Fruit fly (Drosophila melanogaster): ENCODE results near the gene hng3.

The hng3 gene

dm6 chr3L:765515-766292 is 10.4 kb upstream of the hng3 start:
- no peak for TF ChIP-seq h (optimal IDR thresholded peaks at IDR 0.05)
- no peak for TF ChIP-seq insv (optimal IDR thresholded peaks at IDR 0.05)
- TF ChIP-seq Myc (optimal IDR thresholded peaks at IDR 0.05) = no peak
- TF ChIP-seq psq (optimal IDR thresholded peaks at IDR 0.05) = no peak
- no peak for TF ChIP-seq ttk (optimal IDR thresholded peaks at IDR 0.05)
- no peak for TF ChIP-seq Sin3A (optimal IDR thresholded peaks at IDR 0.05)

- TF ChIP-seq psq (optimal IDR thresholded peaks at IDR 0.05) (no peak), Myc (optimal IDR thresholded peaks at IDR 0.05) (no peak), insv (optimal IDR thresholded peaks at IDR 0.05) (no peak), h (optimal IDR thresholded peaks at IDR 0.05) (no peak), Sin3A (optimal IDR thresholded peaks at IDR 0.05) (no peak), ttk (optimal IDR thresholded peaks at IDR 0.05) (no peak)
Observed at dm6 chr3L:765095-765494, 9.8 kb upstream of the hng3 start.

dm6 chr3L:764329-764728 is 9.0 kb upstream of the hng3 start:
- TF ChIP-seq ttk (optimal IDR thresholded peaks at IDR 0.05) (no peak), insv (optimal IDR thresholded peaks at IDR 0.05) (no peak), Sin3A (optimal IDR thresholded peaks at IDR 0.05) (no peak), h (optimal IDR thresholded peaks at IDR 0.05) (no peak), Myc (optimal IDR thresholded peaks at IDR 0.05) (no peak), psq (optimal IDR thresholded peaks at IDR 0.05) (no peak)

- TF ChIP-seq ttk (optimal IDR thresholded peaks at IDR 0.05) = no peak
- TF ChIP-seq insv (optimal IDR thresholded peaks at IDR 0.05) = no peak
- no peak for TF ChIP-seq Sin3A (optimal IDR thresholded peaks at IDR 0.05)
- no peak for TF ChIP-seq h (optimal IDR thresholded peaks at IDR 0.05)
- no peak for TF ChIP-seq psq (optimal IDR thresholded peaks at IDR 0.05)
- TF ChIP-seq Myc (optimal IDR thresholded peaks at IDR 0.05) = no peak
Observed at dm6 chr3L:762331-762907, 7.1 kb upstream of the hng3 start.

- no peak for TF ChIP-seq Myc (optimal IDR thresholded peaks at IDR 0.05)
- no peak for TF ChIP-seq h (optimal IDR thresholded peaks at IDR 0.05)
- TF ChIP-seq psq (optimal IDR thresholded peaks at IDR 0.05) = no peak
- TF ChIP-seq insv (optimal IDR thresholded peaks at IDR 0.05) = no peak
- no peak for TF ChIP-seq ttk (optimal IDR thresholded peaks at IDR 0.05)
- no peak for TF ChIP-seq Sin3A (optimal IDR thresholded peaks at IDR 0.05)
Observed at dm6 chr3L:761733-762132, 6.4 kb upstream of the hng3 start.

- TF ChIP-seq h (optimal IDR thresholded peaks at IDR 0.05) (no peak), ttk (optimal IDR thresholded peaks at IDR 0.05) (no peak), Sin3A (optimal IDR thresholded peaks at IDR 0.05) (no peak), psq (optimal IDR thresholded peaks at IDR 0.05) (no peak), Myc (optimal IDR thresholded peaks at IDR 0.05) (no peak), insv (optimal IDR thresholded peaks at IDR 0.05) (no peak)
Observed at dm6 chr3L:760201-760600, 4.9 kb upstream of the hng3 start.

- TF ChIP-seq insv (optimal IDR thresholded peaks at IDR 0.05) (no peak), h (optimal IDR thresholded peaks at IDR 0.05) (no peak), Myc (optimal IDR thresholded peaks at IDR 0.05) (no peak), psq (optimal IDR thresholded peaks at IDR 0.05) (no peak), Sin3A (optimal IDR thresholded peaks at IDR 0.05) (no peak), ttk (optimal IDR thresholded peaks at IDR 0.05) (no peak)
Observed at dm6 chr3L:758516-758915, 3.2 kb upstream of the hng3 start.

- no peak for TF ChIP-seq h (optimal IDR thresholded peaks at IDR 0.05)
- TF ChIP-seq insv (optimal IDR thresholded peaks at IDR 0.05) = no peak
- TF ChIP-seq Sin3A (optimal IDR thresholded peaks at IDR 0.05) = no peak
- no peak for TF ChIP-seq Myc (optimal IDR thresholded peaks at IDR 0.05)
- TF ChIP-seq psq (optimal IDR thresholded peaks at IDR 0.05) = no peak
- TF ChIP-seq ttk (optimal IDR thresholded peaks at IDR 0.05) = no peak
Observed at dm6 chr3L:756372-756771, 1.1 kb upstream of the hng3 start.

- TF ChIP-seq ttk (optimal IDR thresholded peaks at IDR 0.05) = no peak
Observed at dm6 chr3L:754612-755011, 677 bp downstream of the hng3 start.

- TF ChIP-seq ttk (optimal IDR thresholded peaks at IDR 0.05) (no peak), Myc (optimal IDR thresholded peaks at IDR 0.05) (no peak), h (optimal IDR thresholded peaks at IDR 0.05) (no peak), Sin3A (optimal IDR thresholded peaks at IDR 0.05) (no peak), psq (optimal IDR thresholded peaks at IDR 0.05) (no peak), insv (optimal IDR thresholded peaks at IDR 0.05) (no peak)
Observed at dm6 chr3L:753568-754156, 1.6 kb downstream of the hng3 start.

dm6 chr3L:751516-752125 is 3.7 kb downstream of the hng3 start:
- TF ChIP-seq ttk (optimal IDR thresholded peaks at IDR 0.05) = no peak
- no peak for TF ChIP-seq insv (optimal IDR thresholded peaks at IDR 0.05)
- no peak for TF ChIP-seq Myc (optimal IDR thresholded peaks at IDR 0.05)
- TF ChIP-seq psq (optimal IDR thresholded peaks at IDR 0.05) = no peak
- no peak for TF ChIP-seq h (optimal IDR thresholded peaks at IDR 0.05)
- TF ChIP-seq Sin3A (optimal IDR thresholded peaks at IDR 0.05) = no peak

dm6 chr3L:750614-751293 is 4.5 kb downstream of the hng3 start:
- TF ChIP-seq psq (optimal IDR thresholded peaks at IDR 0.05) (no peak), ttk (optimal IDR thresholded peaks at IDR 0.05) (no peak), h (optimal IDR thresholded peaks at IDR 0.05) (no peak), insv (optimal IDR thresholded peaks at IDR 0.05) (no peak), Myc (optimal IDR thresholded peaks at IDR 0.05) (no peak), Sin3A (optimal IDR thresholded peaks at IDR 0.05) (no peak)

Data from Kc167 (cell line).